Worm (Caenorhabditis elegans): ENCODE results near the gene F32D1.7.

The F32D1.7 gene

ce11 chrV:4410643-4411042 lies 34.7 kb upstream of the F32D1.7 start, which contains the start of gene Y47D7A.3:
Gene Y47D7A.3, plus strand, starts transcription at chrV:4410943.
- TF ChIP-seq C06A6.2 (GFP tag; conservative IDR thresholded peaks at IDR 0.05) (no peak), akir-1 (GFP tag; optimal IDR thresholded peaks at IDR 0.05) (no peak), ets-4 (GFP tag; optimal IDR thresholded peaks at IDR 0.05) (no peak), somi-1 (GFP tag; optimal IDR thresholded peaks at IDR 0.05) (no peak), F22D6.2 (tag; optimal IDR thresholded peaks at IDR 0.05) (no peak), snpc-1.3 (tag; optimal IDR thresholded peaks at IDR 0.05; ENCODE audit: insufficient read depth) (no peak), ztf-25 (GFP tag; IDR thresholded peaks at IDR 0.05) (no peak), K11D2.4 (GFP tag; IDR thresholded peaks at IDR 0.05) (no peak), hrde-1 (tag; optimal IDR thresholded peaks at IDR 0.05; ENCODE audit: borderline replicate concordance) (no peak), hlh-26 (GFP tag; conservative IDR thresholded peaks at IDR 0.05) (no peak), K12H6.12 (tag; optimal IDR thresholded peaks at IDR 0.05) (no peak), ztf-3 (GFP tag; optimal IDR thresholded peaks at IDR 0.05) (no peak)

- TF ChIP-seq unc-130 (GFP tag; optimal IDR thresholded peaks at IDR 0.05) (no peak), unc-62 (GFP tag; optimal IDR thresholded peaks at IDR 0.05) (no peak), ztf-3 (GFP tag; optimal IDR thresholded peaks at IDR 0.05) (no peak)
Measured at ce11 chrV:4407519-4407918, 31.5 kb upstream of the F32D1.7 start, which contains the start of gene nhr-118. Gene nhr-118, plus strand, starts transcription at chrV:4407819.

- TF ChIP-seq rec-8 (tag; optimal IDR thresholded peaks at IDR 0.05) (no peak), B0035.1 (tag; optimal IDR thresholded peaks at IDR 0.05) (no peak), Y67H2A.10 (GFP tag; conservative IDR thresholded peaks at IDR 0.05) (no peak), unc-62 (GFP tag; optimal IDR thresholded peaks at IDR 0.05) (no peak), repo-1 (tag; optimal IDR thresholded peaks at IDR 0.05) (no peak), lin-35 (GFP tag; optimal IDR thresholded peaks at IDR 0.05) (no peak)
Measured at ce11 chrV:4401865-4402264, 25.9 kb upstream of the F32D1.7 start, which contains the start of gene F13A2.5. Gene F13A2.5, minus strand, starts transcription at chrV:4401965.

DNA sequence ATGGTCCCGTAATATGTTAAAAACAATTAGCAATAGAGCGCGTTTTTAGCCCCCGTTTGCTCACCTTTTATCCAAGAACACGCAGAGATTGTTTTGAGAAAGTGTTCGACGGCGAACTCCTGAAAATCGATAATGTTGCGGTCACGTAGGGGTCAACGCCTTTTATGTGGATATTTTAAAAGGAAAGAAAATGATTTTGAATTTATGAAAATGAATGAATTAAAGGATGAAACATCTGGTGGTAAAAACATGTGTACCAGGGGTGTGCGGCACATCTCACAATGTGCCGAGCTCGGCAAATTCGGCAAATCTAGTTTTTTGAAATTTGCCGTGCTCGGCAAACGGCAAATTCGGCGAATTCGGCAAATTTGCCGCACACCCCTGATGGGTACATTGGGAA lies 24.1 kb upstream of the F32D1.7 start, which contains the start of gene F13A2.4:
Gene F13A2.4 (minus strand): TSS at position 101 of the 400 bp plus-strand sequence.
- TF ChIP-seq rcor-1 (GFP tag; IDR thresholded peaks at IDR 0.05) (no peak), hsf-1 (GFP tag; IDR thresholded peaks at IDR 0.05) (no peak), ccch-3 (GFP tag; optimal IDR thresholded peaks at IDR 0.05) (no peak), attf-5 (GFP tag; optimal IDR thresholded peaks at IDR 0.05) (no peak), nhr-90 (tag; optimal IDR thresholded peaks at IDR 0.05) (no peak), K12H6.12 (tag; optimal IDR thresholded peaks at IDR 0.05) (no peak), zim-3 (tag; optimal IDR thresholded peaks at IDR 0.05) (no peak), dpl-1 (GFP tag; optimal IDR thresholded peaks at IDR 0.05) (no peak)

- TF ChIP-seq pha-4 (tag; optimal IDR thresholded peaks at IDR 0.05): no peak
- TF ChIP-seq lin-54 (GFP tag; optimal IDR thresholded peaks at IDR 0.05): no peak
- TF ChIP-seq zfh-2 (GFP tag; conservative IDR thresholded peaks at IDR 0.05): peak; percentile 65
Measured at ce11 chrV:4398884-4399283, 22.9 kb upstream of the F32D1.7 start.

ce11 chrV:4398127-4398526 lies 22.2 kb upstream of the F32D1.7 start:
- TF ChIP-seq tlf-1 (GFP tag; optimal IDR thresholded peaks at IDR 0.05): no peak
- no peak for TF ChIP-seq chd-7 (tag; optimal IDR thresholded peaks at IDR 0.05)
- TF ChIP-seq cebp-1 (GFP tag; IDR thresholded peaks at IDR 0.05): no peak
- no peak for TF ChIP-seq cebp-1 (tag; optimal IDR thresholded peaks at IDR 0.05)
- TF ChIP-seq ztf-25 (GFP tag; IDR thresholded peaks at IDR 0.05): no peak
- TF ChIP-seq F37B4.10 (GFP tag; IDR thresholded peaks at IDR 0.05): no peak
- TF ChIP-seq die-1 (tag; optimal IDR thresholded peaks at IDR 0.05): no peak
- TF ChIP-seq hrde-1 (tag; optimal IDR thresholded peaks at IDR 0.05; ENCODE audit: borderline replicate concordance): no peak
- no peak for TF ChIP-seq dox-1 (GFP tag; IDR thresholded peaks at IDR 0.05)
- no peak for TF ChIP-seq mel-28 (tag; optimal IDR thresholded peaks at IDR 0.05; ENCODE audit: borderline replicate concordance)
- TF ChIP-seq ztf-6 (GFP tag; IDR thresholded peaks at IDR 0.05): no peak
- TF ChIP-seq hlh-12 (tag; optimal IDR thresholded peaks at IDR 0.05): no peak
- TF ChIP-seq nfya-1 (tag; optimal IDR thresholded peaks at IDR 0.05; ENCODE audit: borderline replicate concordance, insufficient read depth): no peak
- TF ChIP-seq F55B11.4 (tag; optimal IDR thresholded peaks at IDR 0.05; ENCODE audit: borderline replicate concordance, insufficient read depth): no peak
